Worm (Caenorhabditis elegans): Measurements from ENCODE around the gene F56D2.5.

- no peak for TF ChIP-seq mep-1 (tag; optimal IDR thresholded peaks at IDR 0.05)
- TF ChIP-seq ceh-32 (tag; optimal IDR thresholded peaks at IDR 0.05; ENCODE audit: poor library complexity): no peak
- TF ChIP-seq fos-1 (tag; optimal IDR thresholded peaks at IDR 0.05): no peak
These were observed 34.9 kb downstream of the F56D2.5 start for ce11 chrIII:5546309-5546708.

Data from whole organism, L4 larva.